Fruit fly (Drosophila melanogaster): ENCODE measurements around the gene p-cup.

The p-cup gene

dm6 chrX:17484152-17484807 lies 35.7 kb upstream of the p-cup start:
- TF ChIP-seq psq (GFP tag; optimal IDR thresholded peaks at IDR 0.05), result peak; percentile 17
- peak; percentile 13 for TF ChIP-seq rgr (GFP tag; optimal IDR thresholded peaks at IDR 0.05)
- peak in 1 of 2 experiments; percentile 25 for TF ChIP-seq foxo (GFP tag; optimal IDR thresholded peaks at IDR 0.05)
- peak; percentile 5 for TF ChIP-seq HLH106 (tag; optimal IDR thresholded peaks at IDR 0.05)
- TF ChIP-seq Dif (GFP tag; optimal IDR thresholded peaks at IDR 0.05; ENCODE audit: partially characterized antibody), result no peak

dm6 chrX:17482808-17483207 lies 34.2 kb upstream of the p-cup start:
- TF ChIP-seq foxo (GFP tag; optimal IDR thresholded peaks at IDR 0.05), result peak in 1 of 2 experiments; percentile 8
- TF ChIP-seq HLH106 (tag; optimal IDR thresholded peaks at IDR 0.05), result peak; percentile 11
- no peak for TF ChIP-seq N (GFP tag; optimal IDR thresholded peaks at IDR 0.05)

dm6 chrX:17481659-17482266 lies 33.2 kb upstream of the p-cup start:
- TF ChIP-seq Myc (optimal IDR thresholded peaks at IDR 0.05), result no peak
- TF ChIP-seq GATAd (GFP tag; optimal IDR thresholded peaks at IDR 0.05), result no peak
- TF ChIP-seq dmrt93B (GFP tag; optimal IDR thresholded peaks at IDR 0.05), result no peak
- TF ChIP-seq CG32264 (GFP tag; optimal IDR thresholded peaks at IDR 0.05), result no peak
- TF ChIP-seq lola (GFP tag; optimal IDR thresholded peaks at IDR 0.05), result no peak
- TF ChIP-seq woc (GFP tag; optimal IDR thresholded peaks at IDR 0.05), result no peak
- no peak for TF ChIP-seq OdsH (GFP tag; optimal IDR thresholded peaks at IDR 0.05)
- TF ChIP-seq Jra (GFP tag; optimal IDR thresholded peaks at IDR 0.05), result no peak
- no peak for TF ChIP-seq Dif (GFP tag; optimal IDR thresholded peaks at IDR 0.05; ENCODE audit: partially characterized antibody)
- TF ChIP-seq Mio (GFP tag; optimal IDR thresholded peaks at IDR 0.05), result no peak
- no peak for TF ChIP-seq dl (GFP tag; optimal IDR thresholded peaks at IDR 0.05; ENCODE audit: insufficient read depth in 1 of 2, partially characterized antibody in 2 of 2)
- no peak for TF ChIP-seq foxo (GFP tag; optimal IDR thresholded peaks at IDR 0.05)
- TF ChIP-seq N (GFP tag; optimal IDR thresholded peaks at IDR 0.05), result no peak
- TF ChIP-seq sage (GFP tag; optimal IDR thresholded peaks at IDR 0.05), result no peak
- TF ChIP-seq usp (GFP tag; optimal IDR thresholded peaks at IDR 0.05), result no peak
- TF ChIP-seq HLH106 (tag; optimal IDR thresholded peaks at IDR 0.05), result no peak
- TF ChIP-seq CrebA (GFP tag; optimal IDR thresholded peaks at IDR 0.05; ENCODE audit: borderline replicate concordance), result no peak
- no peak for TF ChIP-seq tai (GFP tag; optimal IDR thresholded peaks at IDR 0.05)
- no peak for TF ChIP-seq Abd-B (GFP tag; optimal IDR thresholded peaks at IDR 0.05)
- no peak for TF ChIP-seq sv (GFP tag; optimal IDR thresholded peaks at IDR 0.05)

dm6 chrX:17478383-17478782 lies 29.8 kb upstream of the p-cup start:
- TF ChIP-seq HLH106 (tag; optimal IDR thresholded peaks at IDR 0.05) (no peak), psq (GFP tag; optimal IDR thresholded peaks at IDR 0.05) (no peak), br (GFP tag; optimal IDR thresholded peaks at IDR 0.05) (no peak), dl (GFP tag; optimal IDR thresholded peaks at IDR 0.05; ENCODE audit: insufficient read depth in 1 of 2, partially characterized antibody in 2 of 2) (no peak), dsf (GFP tag; optimal IDR thresholded peaks at IDR 0.05; ENCODE audit: borderline replicate concordance) (no peak), Hr78 (GFP tag; optimal IDR thresholded peaks at IDR 0.05) (no peak), Rel (GFP tag; optimal IDR thresholded peaks at IDR 0.05) (no peak), Rel (tag; optimal IDR thresholded peaks at IDR 0.05) (no peak), Dif (GFP tag; optimal IDR thresholded peaks at IDR 0.05; ENCODE audit: partially characterized antibody) (no peak)

dm6 chrX:17476999-17477398 lies 28.4 kb upstream of the p-cup start:
- TF ChIP-seq ey (GFP tag; optimal IDR thresholded peaks at IDR 0.05), result no peak
- no peak for TF ChIP-seq CG32264 (GFP tag; optimal IDR thresholded peaks at IDR 0.05)
- no peak for TF ChIP-seq fru (GFP tag; optimal IDR thresholded peaks at IDR 0.05)
- TF ChIP-seq Vsx2 (GFP tag; optimal IDR thresholded peaks at IDR 0.05; ENCODE audit: partially characterized antibody), result no peak
- TF ChIP-seq foxo (GFP tag; optimal IDR thresholded peaks at IDR 0.05), result no peak
- no peak for TF ChIP-seq CrebA (GFP tag; optimal IDR thresholded peaks at IDR 0.05; ENCODE audit: borderline replicate concordance)
- TF ChIP-seq lola (GFP tag; optimal IDR thresholded peaks at IDR 0.05), result no peak
- TF ChIP-seq Hr83 (GFP tag; optimal IDR thresholded peaks at IDR 0.05; ENCODE audit: poor library complexity, severe bottlenecking), result no peak
- TF ChIP-seq HLH106 (tag; optimal IDR thresholded peaks at IDR 0.05), result no peak
- no peak for TF ChIP-seq jim (GFP tag; optimal IDR thresholded peaks at IDR 0.05)
- no peak for TF ChIP-seq sv (GFP tag; optimal IDR thresholded peaks at IDR 0.05)
